Fruit fly (Drosophila melanogaster): Measurements from ENCODE around the gene sens-2.

sens-2 gene

DNA sequence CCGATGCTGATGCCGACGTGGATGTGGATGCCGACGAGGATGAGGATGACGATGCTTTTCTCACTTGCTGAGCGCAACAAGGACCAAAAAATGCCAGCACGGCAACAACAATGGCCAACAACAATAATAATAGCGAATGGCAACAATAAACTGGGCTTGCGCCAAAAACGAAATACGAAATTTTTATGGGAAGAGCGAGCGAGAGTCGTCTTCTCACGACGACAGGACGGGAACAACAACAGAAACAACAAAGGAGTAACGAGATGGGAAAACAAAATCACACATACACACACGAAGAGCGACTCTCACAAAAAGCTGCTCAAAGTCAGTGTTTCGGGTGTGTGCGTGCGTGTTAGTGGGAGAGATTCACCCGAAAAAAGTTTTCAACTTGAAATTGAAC lies 52.3 kb downstream of the sens-2 start:
- TF ChIP-seq Rel (GFP tag; optimal IDR thresholded peaks at IDR 0.05) (no peak), Rel (tag; optimal IDR thresholded peaks at IDR 0.05) (no peak), Hr83 (GFP tag; optimal IDR thresholded peaks at IDR 0.05; ENCODE audit: poor library complexity, severe bottlenecking) (no peak), woc (GFP tag; optimal IDR thresholded peaks at IDR 0.05) (no peak), sage (GFP tag; optimal IDR thresholded peaks at IDR 0.05) (no peak), Vsx2 (GFP tag; optimal IDR thresholded peaks at IDR 0.05; ENCODE audit: partially characterized antibody) (no peak), ey (GFP tag; optimal IDR thresholded peaks at IDR 0.05) (no peak), foxo (GFP tag; optimal IDR thresholded peaks at IDR 0.05) (no peak), Jra (GFP tag; optimal IDR thresholded peaks at IDR 0.05) (no peak), h (GFP tag; optimal IDR thresholded peaks at IDR 0.05) (no peak), GATAd (GFP tag; optimal IDR thresholded peaks at IDR 0.05) (no peak), jim (GFP tag; optimal IDR thresholded peaks at IDR 0.05) (no peak), Dif (GFP tag; optimal IDR thresholded peaks at IDR 0.05; ENCODE audit: partially characterized antibody) (no peak), Dfd (GFP tag; optimal IDR thresholded peaks at IDR 0.05) (no peak), Myc (optimal IDR thresholded peaks at IDR 0.05) (no peak), sv (GFP tag; optimal IDR thresholded peaks at IDR 0.05) (no peak), CG32264 (GFP tag; optimal IDR thresholded peaks at IDR 0.05) (no peak)

DNA sequence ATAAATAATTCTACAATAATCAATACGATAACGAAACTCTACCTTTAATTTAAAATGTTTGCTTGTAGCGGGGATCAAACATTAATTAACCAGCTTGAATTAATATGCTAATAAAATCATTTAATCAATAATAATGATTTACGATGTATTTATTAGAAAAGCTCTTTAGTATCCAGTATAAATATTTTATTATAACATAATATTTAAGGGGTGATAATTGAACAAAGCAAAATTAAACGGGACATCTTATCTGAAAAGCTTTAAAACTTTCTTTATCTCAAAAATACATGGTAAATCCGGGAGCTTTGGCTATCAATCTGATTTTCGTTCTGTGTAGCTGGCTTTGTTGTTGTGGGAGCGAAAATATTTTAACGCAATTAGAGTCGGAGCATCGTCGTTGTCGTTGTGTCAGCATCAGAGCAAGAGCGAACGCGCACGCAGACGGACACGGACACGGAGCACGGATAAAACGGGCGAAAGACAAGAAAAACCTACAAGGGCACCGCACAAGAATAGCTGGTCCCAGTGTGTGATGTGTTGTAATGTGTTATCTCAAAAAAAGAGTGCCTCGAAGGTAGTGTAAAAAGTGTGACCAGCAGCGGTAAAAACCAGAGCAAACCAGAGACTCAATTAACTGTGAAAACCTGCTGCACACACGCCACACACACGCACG lies 52.9 kb downstream of the sens-2 start, which contains the start of gene Nlg2:
TSS of gene Nlg2 (plus strand) at position 375 of the 673 bp plus-strand sequence.
- TF ChIP-seq GATAd (GFP tag; optimal IDR thresholded peaks at IDR 0.05), result no peak
- TF ChIP-seq sv (GFP tag; optimal IDR thresholded peaks at IDR 0.05), result peak; percentile 1
- no peak for TF ChIP-seq br (GFP tag; optimal IDR thresholded peaks at IDR 0.05)
- peak; percentile 10 for TF ChIP-seq Sp1 (GFP tag; optimal IDR thresholded peaks at IDR 0.05)
- TF ChIP-seq Hnf4 (GFP tag; optimal IDR thresholded peaks at IDR 0.05), result no peak
- peak; percentile 20 for TF ChIP-seq HLH106 (tag; optimal IDR thresholded peaks at IDR 0.05)
- no peak for TF ChIP-seq dmrt93B (GFP tag; optimal IDR thresholded peaks at IDR 0.05)

Measured in whole organism, wandering third instar larva.